Worm (Caenorhabditis elegans) whole organism, L4/young adult: ENCODE data around the gene atg-4.2.

Source experiments
- W03F9.2 ChIP-seq: fragments of 150-350 bp; optimal IDR thresholded peaks from 2 replicates; lab custom pipeline; 2014; ENCODE audit warnings: missing biosample characterization, missing genetic modification characterization
- dao-5 ChIP-seq: sonication (generic microtip); optimal IDR thresholded peaks from 2 replicates; lab custom pipeline; 2016; ENCODE audit warnings: missing genotype, missing genetic modification characterization, moderate library complexity, missing compliant biosample characterization
- him-1 ChIP-seq: sonication (generic microtip); optimal IDR thresholded peaks from 2 replicates; lab custom pipeline; 2016; ENCODE audit warnings: missing genotype, missing genetic modification reagents, missing genetic modification characterization, missing compliant biosample characterization

ce11 chrIV:11690988-11691387, 23.2 kb downstream of the atg-4.2 start, which contains the start of gene let-60:
- TF ChIP-seq him-1 (tag; lab: Kevin White, UChicago) (no peak), W03F9.2 (tag; lab: Kevin White, UChicago) (no peak), dao-5 (tag; lab: Kevin White, UChicago) (no peak)
